Fruit fly (Drosophila melanogaster) Kc167 (cell line): Measurements from ENCODE around the gene CG4911.

Experiments
- Myc ChIP-seq: fragments of >200 bp; optimal IDR thresholded peaks from 2 replicates; lab custom pipeline; 2017; ENCODE audit warnings: missing external identifiers
- Sin3A ChIP-seq: fragments of >200 bp; optimal IDR thresholded peaks from 2 replicates; lab custom pipeline; 2018; ENCODE audit warnings: missing external identifiers
- h ChIP-seq: fragments of >200 bp; optimal IDR thresholded peaks from 3 replicates; lab custom pipeline; 2018; ENCODE audit warnings: missing external identifiers
- insv ChIP-seq: fragments of >200 bp; optimal IDR thresholded peaks from 3 replicates; lab custom pipeline; 2018; ENCODE audit warnings: missing external identifiers
- psq ChIP-seq: fragments of >200 bp; optimal IDR thresholded peaks from 2 replicates; lab custom pipeline; 2017; ENCODE audit warnings: missing external identifiers
- ttk ChIP-seq: sonication (Bioruptor generic); optimal IDR thresholded peaks from 2 replicates; lab custom pipeline; 2017; ENCODE audit warnings: missing external identifiers

CG4911 gene

dm6 chr3L:9072731-9073385 is at the start of gene CG4911, which contains the start of gene CG4942:
Gene CG4911, minus strand, starts transcription at chr3L:9072731.
Gene CG4942, plus strand, starts transcription at chr3L:9073105.
- no peak for TF ChIP-seq psq
- no peak for TF ChIP-seq h
- no peak for TF ChIP-seq Sin3A
- TF ChIP-seq Myc, result no peak
- TF ChIP-seq ttk (lab: Kevin White, UChicago), result no peak
- no peak for TF ChIP-seq insv

dm6 chr3L:9121289-9121688 is 48.8 kb upstream of the CG4911 start:
- no peak for TF ChIP-seq Sin3A
- TF ChIP-seq ttk (lab: Kevin White, UChicago), result no peak
- TF ChIP-seq insv, result no peak
- TF ChIP-seq Myc, result no peak
- no peak for TF ChIP-seq psq
- no peak for TF ChIP-seq h

- no peak for TF ChIP-seq Sin3A
- TF ChIP-seq psq, result no peak
- TF ChIP-seq ttk (lab: Kevin White, UChicago), result no peak
- TF ChIP-seq h, result no peak
- no peak for TF ChIP-seq Myc
- TF ChIP-seq insv, result no peak
Measured at dm6 chr3L:9119564-9119963, 47.0 kb upstream of the CG4911 start.

dm6 chr3L:9115654-9116053 is 43.1 kb upstream of the CG4911 start:
- TF ChIP-seq Sin3A (no peak), psq (no peak), insv (no peak), h (no peak), Myc (no peak), ttk (lab: Kevin White, UChicago) (no peak)

dm6 chr3L:9114404-9114803 is 41.9 kb upstream of the CG4911 start:
- TF ChIP-seq Sin3A (no peak), psq (no peak), insv (no peak), h (no peak), Myc (no peak), ttk (lab: Kevin White, UChicago) (no peak)

dm6 chr3L:9113582-9114282 is 41.2 kb upstream of the CG4911 start:
- TF ChIP-seq insv (no peak), ttk (lab: Kevin White, UChicago) (no peak), psq (no peak), Myc (no peak), h (no peak), Sin3A (no peak)

dm6 chr3L:9096648-9097047 is 24.1 kb upstream of the CG4911 start, which contains the start of gene CG13315:
Gene CG13315, plus strand, starts transcription at chr3L:9096877.
- no peak for TF ChIP-seq h

- TF ChIP-seq Myc (no peak), Sin3A (no peak), ttk (lab: Kevin White, UChicago) (no peak), insv (no peak), h (no peak), psq (no peak)
Measured at dm6 chr3L:9095704-9096103, 23.2 kb upstream of the CG4911 start.

- TF ChIP-seq psq (no peak), ttk (lab: Kevin White, UChicago) (no peak), Sin3A (no peak), Myc (no peak)
Measured at dm6 chr3L:9094980-9095425, 22.5 kb upstream of the CG4911 start.

- TF ChIP-seq ttk (lab: Kevin White, UChicago), result no peak
- TF ChIP-seq Myc, result no peak
- no peak for TF ChIP-seq h
- TF ChIP-seq Sin3A, result no peak
- no peak for TF ChIP-seq psq
- TF ChIP-seq insv, result no peak
Measured at dm6 chr3L:9092356-9093103, 20.0 kb upstream of the CG4911 start, which contains the start of gene CG32032. Gene CG32032, plus strand, starts transcription at chr3L:9093053.

- no peak for TF ChIP-seq ttk (lab: Kevin White, UChicago)
- no peak for TF ChIP-seq insv
- TF ChIP-seq Myc, result no peak
Measured at dm6 chr3L:9074882-9075281, 2.4 kb upstream of the CG4911 start.

- TF ChIP-seq Sin3A, result no peak
- TF ChIP-seq insv, result no peak
- no peak for TF ChIP-seq psq
- no peak for TF ChIP-seq ttk (lab: Kevin White, UChicago)
- TF ChIP-seq h, result no peak
- TF ChIP-seq Myc, result no peak
Measured at dm6 chr3L:9074285-9074684, 1.8 kb upstream of the CG4911 start, which contains the start of gene teq. Gene teq, plus strand, starts transcription at chr3L:9074643.

- TF ChIP-seq Sin3A, result no peak
- TF ChIP-seq ttk (lab: Kevin White, UChicago), result no peak
- no peak for TF ChIP-seq insv
- no peak for TF ChIP-seq h
- no peak for TF ChIP-seq Myc
- no peak for TF ChIP-seq psq
Measured at dm6 chr3L:9072062-9072730, 335 bp downstream of the CG4911 start.
